Fruit fly (Drosophila melanogaster) Kc167 (cell line): Measurements from ENCODE around the gene HisCl1.

Experiments
- Myc ChIP-seq: fragments of >200 bp; optimal IDR thresholded peaks from 2 replicates; lab custom pipeline; 2017; ENCODE audit warnings: missing external identifiers
- Sin3A ChIP-seq: fragments of >200 bp; optimal IDR thresholded peaks from 2 replicates; lab custom pipeline; 2018; ENCODE audit warnings: missing external identifiers
- h ChIP-seq: fragments of >200 bp; optimal IDR thresholded peaks from 3 replicates; lab custom pipeline; 2018; ENCODE audit warnings: missing external identifiers
- insv ChIP-seq: fragments of >200 bp; optimal IDR thresholded peaks from 3 replicates; lab custom pipeline; 2018; ENCODE audit warnings: missing external identifiers
- psq ChIP-seq: fragments of >200 bp; optimal IDR thresholded peaks from 2 replicates; lab custom pipeline; 2017; ENCODE audit warnings: missing external identifiers
- ttk ChIP-seq: sonication (Bioruptor generic); optimal IDR thresholded peaks from 2 replicates; lab custom pipeline; 2017; ENCODE audit warnings: missing external identifiers

DNA sequence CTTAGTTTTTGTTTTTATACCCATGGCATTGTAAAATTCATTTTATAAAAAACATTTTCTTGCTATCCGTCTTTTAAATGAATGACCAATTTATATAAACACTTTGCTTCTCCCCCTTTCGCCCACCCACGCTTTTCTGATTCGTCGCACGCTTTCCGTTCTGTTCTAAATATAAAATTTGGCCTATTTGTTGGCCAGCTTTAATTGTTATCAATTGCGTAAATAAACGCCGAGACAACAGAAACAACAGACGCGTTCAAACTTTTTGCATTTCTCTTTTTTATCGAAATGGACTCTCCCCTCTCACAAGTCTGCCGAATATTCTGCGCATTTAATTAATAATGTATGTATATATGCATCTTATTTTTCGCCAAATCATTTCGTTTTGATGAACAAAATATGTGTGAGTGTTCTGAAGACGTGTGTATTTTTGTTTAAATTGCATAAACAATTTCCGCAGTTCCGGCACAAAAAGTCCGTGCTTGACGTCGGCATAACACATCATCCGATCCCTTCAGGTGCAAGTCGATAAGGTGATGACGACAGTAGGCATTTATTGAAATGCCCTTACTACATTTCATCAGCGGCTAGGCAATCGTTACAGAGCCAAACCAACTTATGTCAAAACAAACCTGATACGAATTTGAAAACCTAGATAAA lies 29.6 kb upstream of the HisCl1 start:
- TF ChIP-seq insv (lab: Kevin White, UChicago) (no peak), Myc (lab: Kevin White, UChicago) (no peak), ttk (lab: Kevin White, UChicago) (no peak), psq (no peak), Sin3A (lab: Kevin White, UChicago) (no peak), h (lab: Kevin White, UChicago) (no peak)
